Worm (Caenorhabditis elegans) whole organism, young adult: ENCODE results near the gene T26H8.5.

Experiments used
- B0336.3 ChIP-seq: fragments of 200-800 bp; sonication (Bioruptor generic); IDR thresholded peaks from 2 replicates; pipeline ENCODE4 v1.3.6; 2022; ENCODE audit warnings: missing genetic modification characterization, missing compliant biosample characterization
- F22D6.2 ChIP-seq: sonication (generic microtip); optimal IDR thresholded peaks from 2 replicates; lab custom pipeline; 2016; ENCODE audit warnings: mild to moderate bottlenecking, missing genetic modification characterization, missing compliant biosample characterization
- F52B5.7 ChIP-seq: sonication (generic microtip); optimal IDR thresholded peaks from 2 replicates; lab custom pipeline; 2016; ENCODE audit warnings: mild to moderate bottlenecking, missing genetic modification characterization, missing compliant biosample characterization
- F57A8.1 ChIP-seq: fragments of 200-800 bp; sonication (Bioruptor generic); optimal IDR thresholded peaks from 2 replicates; lab custom pipeline; 2018; ENCODE audit warnings: mild to moderate bottlenecking, missing genetic modification characterization, moderate library complexity, missing compliant biosample characterization
- F57C9.4 ChIP-seq: sonication (generic microtip); optimal IDR thresholded peaks from 2 replicates; lab custom pipeline; 2017; ENCODE audit warnings: mild to moderate bottlenecking, missing genetic modification characterization, missing compliant biosample characterization
- K11D2.4 ChIP-seq: fragments of 200-800 bp; sonication (Bioruptor generic); IDR thresholded peaks from 2 replicates; pipeline ENCODE4 v1.3.6; 2022; ENCODE audit warnings: missing genetic modification reagents, missing genetic modification characterization, missing compliant biosample characterization
- T26A5.8 ChIP-seq: sonication (generic microtip); optimal IDR thresholded peaks from 2 replicates; lab custom pipeline; 2016; ENCODE audit warnings: missing genetic modification characterization, missing compliant biosample characterization
- Y53F4B.3 ChIP-seq: fragments of 200-800 bp; sonication (Bioruptor generic); IDR thresholded peaks from 2 replicates; pipeline ENCODE4 v1.3.6; 2022; ENCODE audit warnings: missing genetic modification reagents, missing genetic modification characterization, missing compliant biosample characterization
- Y53G8AR.9 ChIP-seq: fragments of 200-800 bp; sonication (Bioruptor generic); conservative IDR thresholded peaks from 2 replicates; pipeline ENCODE4 v1.3.6; 2022; ENCODE audit warnings: missing genetic modification reagents, missing genetic modification characterization, missing compliant biosample characterization
- Y79H2A.3 ChIP-seq: fragments of 200-800 bp; sonication (Bioruptor generic); conservative IDR thresholded peaks from 2 replicates; pipeline ENCODE4 v1.3.6; 2022; ENCODE audit warnings: missing genetic modification reagents, missing genetic modification characterization, missing compliant biosample characterization
- aptf-2 ChIP-seq: fragments of 200-800 bp; sonication (Bioruptor generic); conservative IDR thresholded peaks from 2 replicates; pipeline ENCODE4 v1.3.6; 2022; ENCODE audit warnings: missing genetic modification reagents, missing genetic modification characterization, missing compliant biosample characterization
- atf-7 ChIP-seq: sonication (generic microtip); optimal IDR thresholded peaks from 2 replicates; lab custom pipeline; 2017; ENCODE audit warnings: mild to moderate bottlenecking, missing genetic modification characterization, missing compliant biosample characterization
- athp-1 ChIP-seq: sonication (generic microtip); optimal IDR thresholded peaks from 2 replicates; lab custom pipeline; 2017; ENCODE audit warnings: mild to moderate bottlenecking, missing genetic modification characterization, missing compliant biosample characterization
- attf-5 ChIP-seq: fragments of 200-800 bp; sonication (Bioruptor generic); optimal IDR thresholded peaks from 2 replicates; lab custom pipeline; 2018; ENCODE audit warnings: mild to moderate bottlenecking, missing genetic modification characterization, missing compliant biosample characterization
- cebp-1 ChIP-seq, 2 experiments: fragments of 200-800 bp in 1 of 2; sonication (Bioruptor generic) in 1 of 2; sonication (generic microtip) in 1 of 2; IDR thresholded peaks in 1 of 2; optimal IDR thresholded peaks in 1 of 2; 2 replicates each; pipeline versions ENCODE4 v1.3.6 to Lab custom; 2017 to 2022; ENCODE audit warnings: missing compliant biosample characterization in 2 of 2, missing genetic modification characterization in 2 of 2, mild to moderate bottlenecking in 1 of 2, missing genetic modification reagents in 1 of 2, moderate library complexity in 1 of 2
- ceh-40 ChIP-seq: fragments of 200-800 bp; sonication (Bioruptor generic); IDR thresholded peaks from 2 replicates; pipeline ENCODE4 v1.3.6; 2022; ENCODE audit warnings: missing genetic modification characterization, missing compliant biosample characterization
- dpff-1 ChIP-seq: sonication (generic microtip); optimal IDR thresholded peaks from 2 replicates; lab custom pipeline; 2017; ENCODE audit warnings: mild to moderate bottlenecking, missing genetic modification characterization, missing compliant biosample characterization
- hlh-26 ChIP-seq: fragments of 200-800 bp; sonication (Bioruptor generic); conservative IDR thresholded peaks from 2 replicates; pipeline ENCODE4 v1.3.6; 2022; ENCODE audit warnings: missing genetic modification reagents, missing genetic modification characterization, missing compliant biosample characterization
- hmg-20 ChIP-seq: fragments of 200-800 bp; sonication (Bioruptor generic); IDR thresholded peaks from 2 replicates; pipeline ENCODE4 v1.3.6; 2022; ENCODE audit warnings: missing genetic modification reagents, missing genetic modification characterization, missing compliant biosample characterization
- hrde-1 ChIP-seq: sonication (generic microtip); optimal IDR thresholded peaks from 2 replicates; lab custom pipeline; 2016; ENCODE audit warnings: missing genetic modification characterization, mild to moderate bottlenecking, missing compliant biosample characterization, moderate library complexity, missing genotype, missing genetic modification reagents, borderline replicate concordance
- lin-40 ChIP-seq: sonication (generic microtip); optimal IDR thresholded peaks from 2 replicates; lab custom pipeline; 2016; ENCODE audit warnings: missing genetic modification characterization, mild to moderate bottlenecking, missing compliant biosample characterization, missing genotype, missing genetic modification reagents
- lsy-27 ChIP-seq: sonication (generic microtip); optimal IDR thresholded peaks from 2 replicates; lab custom pipeline; 2017; ENCODE audit warnings: missing genetic modification characterization, mild to moderate bottlenecking, missing compliant biosample characterization, antibody characterized with exemption, missing genotype, borderline replicate concordance; ENCODE audit not compliant: insufficient read depth
- mel-28 ChIP-seq: sonication (generic microtip); optimal IDR thresholded peaks from 2 replicates; lab custom pipeline; 2016; ENCODE audit warnings: borderline replicate concordance, mild to moderate bottlenecking, missing genetic modification characterization, missing compliant biosample characterization
- nhr-80 ChIP-seq: sonication (generic microtip); optimal IDR thresholded peaks from 2 replicates; lab custom pipeline; 2016; ENCODE audit warnings: missing genetic modification characterization, missing compliant biosample characterization
- nhr-90 ChIP-seq: sonication (generic microtip); optimal IDR thresholded peaks from 2 replicates; lab custom pipeline; 2016; ENCODE audit warnings: missing genotype, mild to moderate bottlenecking, missing genetic modification characterization, missing compliant biosample characterization
- pbrm-1 ChIP-seq: fragments of 200-800 bp; sonication (Bioruptor generic); IDR thresholded peaks from 2 replicates; pipeline ENCODE4 v1.3.6; 2022; ENCODE audit warnings: missing genetic modification reagents, missing genetic modification characterization, missing compliant biosample characterization
- rpc-1 ChIP-seq, 2 experiments: fragments of 150-350 bp in 1 of 2; sonication (generic microtip) in 1 of 2; optimal IDR thresholded peaks; 2 replicates each; lab custom pipeline; 2014 to 2018; ENCODE audit warnings: missing biosample characterization in 1 of 2, missing genetic modification characterization in 1 of 2, missing genetic modification reagents in 1 of 2, missing genotype in 1 of 2
- snpc-1.1 ChIP-seq: sonication (generic microtip); optimal IDR thresholded peaks from 2 replicates; lab custom pipeline; 2017; ENCODE audit warnings: missing genetic modification characterization, mild to moderate bottlenecking, missing compliant biosample characterization, antibody characterized with exemption, moderate library complexity, missing genotype, missing genetic modification reagents; ENCODE audit not compliant: insufficient read depth
- snpc-1.3 ChIP-seq: sonication (generic microtip); optimal IDR thresholded peaks from 2 replicates; lab custom pipeline; 2017; ENCODE audit warnings: missing genetic modification characterization, mild to moderate bottlenecking, missing compliant biosample characterization, antibody characterized with exemption, moderate library complexity, missing genotype, missing genetic modification reagents; ENCODE audit not compliant: insufficient read depth
- snpc-4 ChIP-seq, 5 experiments: fragments of 150-350 bp in 1 of 5; sonication (generic microtip) in 4 of 5; optimal IDR thresholded peaks; 2 replicates each; lab custom pipeline; 2014 to 2018; ENCODE audit warnings: missing genetic modification characterization in 5 of 5, missing biosample characterization in 3 of 5, antibody characterized with exemption in 2 of 5, mild to moderate bottlenecking in 2 of 5, missing compliant biosample characterization in 2 of 5, missing genotype in 2 of 5, moderate library complexity in 2 of 5, missing genetic modification reagents in 1 of 5
- somi-1 ChIP-seq: fragments of 200-800 bp; sonication (Bioruptor generic); optimal IDR thresholded peaks from 2 replicates; lab custom pipeline; 2018; ENCODE audit warnings: mild to moderate bottlenecking, missing genetic modification characterization, missing compliant biosample characterization
- tlf-1 ChIP-seq: fragments of 200-800 bp; sonication (Bioruptor generic); optimal IDR thresholded peaks from 2 replicates; lab custom pipeline; 2018; ENCODE audit warnings: mild to moderate bottlenecking, missing genetic modification characterization, missing compliant biosample characterization
- unc-62 ChIP-seq: fragments of 150-350 bp; optimal IDR thresholded peaks from 2 replicates; lab custom pipeline; 2014; ENCODE audit warnings: missing biosample characterization, missing genetic modification reagents, missing genetic modification characterization
- ztf-22 ChIP-seq: fragments of 200-800 bp; sonication (Bioruptor generic); optimal IDR thresholded peaks from 2 replicates; lab custom pipeline; 2018; ENCODE audit warnings: mild to moderate bottlenecking, missing genetic modification characterization, moderate library complexity, missing compliant biosample characterization
- ztf-26 ChIP-seq: sonication (generic microtip); optimal IDR thresholded peaks from 2 replicates; lab custom pipeline; 2017; ENCODE audit warnings: missing genetic modification characterization, missing compliant biosample characterization

The T26H8.5 gene

ce11 chrV:15305502-15305901 is at the start of gene T26H8.5:
T26H8.5 (minus strand) TSS chrV:15305602.
- no peak for TF ChIP-seq T26A5.8 (tag; lab: Kevin White, UChicago)
- TF ChIP-seq tlf-1 (GFP tag; lab: Kevin White, UChicago): no peak
- TF ChIP-seq hmg-20 (GFP tag; lab: Robert Waterston, UW): no peak
- no peak for TF ChIP-seq lin-40
- TF ChIP-seq dpff-1: no peak
- no peak for TF ChIP-seq ceh-40
- no peak for TF ChIP-seq cebp-1 (GFP tag; IDR thresholded peaks at IDR 0.05; lab: Robert Waterston, UW)
- TF ChIP-seq cebp-1 (tag; optimal IDR thresholded peaks at IDR 0.05; lab: Kevin White, UChicago): no peak
- no peak for TF ChIP-seq snpc-4 (GFP tag; optimal IDR thresholded peaks at IDR 0.05; lab: Kevin White, UChicago)
- no peak for TF ChIP-seq snpc-4 (tag; optimal IDR thresholded peaks at IDR 0.05; lab: Kevin White, UChicago)
- no peak for TF ChIP-seq hlh-26 (GFP tag; lab: Robert Waterston, UW)
- TF ChIP-seq Y79H2A.3 (GFP tag; lab: Robert Waterston, UW): no peak
- no peak for TF ChIP-seq ztf-22 (GFP tag; lab: Kevin White, UChicago)

ce11 chrV:15354648-15355047 is 49.2 kb upstream of the T26H8.5 start, which contains the start of gene C29F3.7:
C29F3.7 (plus strand) TSS chrV:15354901.
- TF ChIP-seq K11D2.4 (GFP tag; lab: Robert Waterston, UW): no peak
- peak; percentile 92 for TF ChIP-seq nhr-80 (tag; lab: Kevin White, UChicago)
- TF ChIP-seq F22D6.2 (tag; lab: Kevin White, UChicago): no peak
- no peak for TF ChIP-seq ztf-26
- TF ChIP-seq F57C9.4: no peak
- no peak for TF ChIP-seq mel-28 (tag; lab: Kevin White, UChicago)
- TF ChIP-seq aptf-2 (GFP tag; lab: Robert Waterston, UW): no peak
- TF ChIP-seq hrde-1 (tag; lab: Kevin White, UChicago): no peak
- TF ChIP-seq snpc-1.3 (tag; lab: Kevin White, UChicago): no peak
- peak; percentile 16; the same call in 1 of the 2 replicates for TF ChIP-seq cebp-1 (GFP tag; IDR thresholded peaks at IDR 0.05; lab: Robert Waterston, UW)
- no peak for TF ChIP-seq cebp-1 (tag; optimal IDR thresholded peaks at IDR 0.05; lab: Kevin White, UChicago)
- no peak for TF ChIP-seq attf-5
- no peak for TF ChIP-seq nhr-90 (tag; lab: Kevin White, UChicago)
- no peak for TF ChIP-seq F52B5.7 (tag; lab: Kevin White, UChicago)
- TF ChIP-seq lsy-27 (tag; lab: Kevin White, UChicago): no peak
- peak; percentile 78 for TF ChIP-seq ztf-22 (GFP tag; lab: Kevin White, UChicago)
- TF ChIP-seq somi-1 (GFP tag; lab: Kevin White, UChicago): no peak
- TF ChIP-seq B0336.3: no peak
- TF ChIP-seq F57A8.1 (GFP tag; lab: Kevin White, UChicago): no peak
- no peak for TF ChIP-seq rpc-1 (optimal IDR thresholded peaks at IDR 0.05; lab: Kevin White, UChicago)
- no peak for TF ChIP-seq rpc-1 (tag; optimal IDR thresholded peaks at IDR 0.05; lab: Kevin White, UChicago)
- no peak for TF ChIP-seq pbrm-1 (GFP tag; lab: Robert Waterston, UW)
- peak; percentile 85 for TF ChIP-seq atf-7
- TF ChIP-seq unc-62 (GFP tag; lab: Kevin White, UChicago): peak; percentile 49
- TF ChIP-seq athp-1 (tag; lab: Kevin White, UChicago): no peak
- no peak for TF ChIP-seq Y53G8AR.9 (GFP tag; lab: Robert Waterston, UW)
- no peak for TF ChIP-seq Y53F4B.3 (GFP tag; lab: Robert Waterston, UW)
- TF ChIP-seq snpc-1.1 (tag; lab: Kevin White, UChicago): no peak
